Worm (Caenorhabditis elegans) whole organism, L1 larva: ENCODE data around the gene T02C1.1.

ENCODE experiments used
- C04F5.9 ChIP-seq: sonication (generic microtip); optimal IDR thresholded peaks from 2 replicates; lab custom pipeline; 2016; ENCODE audit warnings: missing genetic modification characterization, missing compliant biosample characterization
- F16B12.6 ChIP-seq: fragments of 150-350 bp; optimal IDR thresholded peaks from 2 replicates; lab custom pipeline; 2014; ENCODE audit warnings: missing biosample characterization, missing genetic modification characterization
- Y116A8C.19 ChIP-seq: sonication (generic microtip); optimal IDR thresholded peaks from 2 replicates; lab custom pipeline; 2016; ENCODE audit warnings: missing compliant biosample characterization, missing genetic modification characterization, borderline replicate concordance
- blmp-1 ChIP-seq: fragments of 150-350 bp; optimal IDR thresholded peaks from 2 replicates; lab custom pipeline; 2014; ENCODE audit warnings: missing biosample characterization, missing genetic modification characterization
- ceh-63 ChIP-seq: fragments of 200-800 bp; sonication (Bioruptor generic); optimal IDR thresholded peaks from 2 replicates; lab custom pipeline; 2018; ENCODE audit warnings: mild to moderate bottlenecking, missing genetic modification characterization, missing compliant biosample characterization
- ceh-82 ChIP-seq, 3 experiments: fragments of 150-350 bp in 1 of 3; sonication (generic microtip) in 2 of 3; optimal IDR thresholded peaks; 2 replicates each; lab custom pipeline; 2014 to 2017; ENCODE audit warnings: missing biosample characterization in 3 of 3, missing genetic modification characterization in 3 of 3
- ceh-88 ChIP-seq: fragments of 200-800 bp; sonication (Bioruptor generic); IDR thresholded peaks from 2 replicates; pipeline ENCODE4 v1.3.6; 2022; ENCODE audit warnings: missing genetic modification characterization, missing compliant biosample characterization
- efl-1 ChIP-seq, 4 experiments: fragments of 150-350 bp; optimal IDR thresholded peaks in 3 of 4; peaks in 1 of 4; 1 replicate in 1 of 4; 2 replicates in 3 of 4; lab custom pipeline; 2014; ENCODE audit warnings: missing biosample characterization in 2 of 4, missing genetic modification characterization in 2 of 4, missing genetic modification reagents in 2 of 4
- elt-2 ChIP-seq: sonication (generic microtip); optimal IDR thresholded peaks from 2 replicates; lab custom pipeline; 2016; ENCODE audit warnings: missing genetic modification characterization, mild to moderate bottlenecking, inconsistent platforms, missing compliant biosample characterization, missing genetic modification reagents
- fkh-8 ChIP-seq: sonication (generic microtip); optimal IDR thresholded peaks from 2 replicates; lab custom pipeline; 2016; ENCODE audit warnings: mild to moderate bottlenecking, missing genetic modification characterization, missing compliant biosample characterization
- fos-1 ChIP-seq: fragments of 150-350 bp; optimal IDR thresholded peaks from 2 replicates; lab custom pipeline; 2014; ENCODE audit warnings: missing biosample characterization, missing genetic modification characterization
- isw-1 ChIP-seq: fragments of 200-800 bp; sonication (Bioruptor generic); IDR thresholded peaks from 2 replicates; pipeline ENCODE4 v1.3.6; 2022; ENCODE audit warnings: missing genetic modification characterization, missing compliant biosample characterization
- jun-1 ChIP-seq: fragments of 150-350 bp; optimal IDR thresholded peaks from 2 replicates; lab custom pipeline; 2014; ENCODE audit warnings: missing biosample characterization, missing genetic modification reagents, missing genetic modification characterization
- lin-13 ChIP-seq: fragments of 150-350 bp; optimal IDR thresholded peaks from 2 replicates; lab custom pipeline; 2014; ENCODE audit warnings: missing biosample characterization, missing genetic modification reagents, missing genetic modification characterization
- lin-14 ChIP-seq: fragments of 200-800 bp; sonication (Bioruptor generic); optimal IDR thresholded peaks from 2 replicates; lab custom pipeline; 2018; ENCODE audit warnings: mild to moderate bottlenecking, missing genetic modification characterization, moderate library complexity, missing compliant biosample characterization
- lin-35 ChIP-seq, 2 experiments: fragments of 150-350 bp; optimal IDR thresholded peaks; 2 replicates each; lab custom pipeline; 2014; ENCODE audit warnings: missing biosample characterization in 2 of 2, missing genetic modification characterization in 2 of 2, missing genetic modification reagents in 2 of 2
- lsy-2 ChIP-seq, 2 experiments: fragments of 150-350 bp; optimal IDR thresholded peaks; 2 replicates each; lab custom pipeline; 2014; ENCODE audit warnings: missing biosample characterization in 2 of 2, missing genetic modification characterization in 2 of 2
- mdl-1 ChIP-seq, 2 experiments: fragments of 150-350 bp; optimal IDR thresholded peaks; 2 replicates each; lab custom pipeline; 2014 to 2017; ENCODE audit warnings: missing biosample characterization in 2 of 2, missing genetic modification characterization in 2 of 2, inconsistent platforms in 1 of 2
- mef-2 ChIP-seq: fragments of 150-350 bp; optimal IDR thresholded peaks from 2 replicates; lab custom pipeline; 2014; ENCODE audit warnings: missing biosample characterization, missing genetic modification characterization
- nhr-12 ChIP-seq: sonication (generic microtip); optimal IDR thresholded peaks from 2 replicates; lab custom pipeline; 2017; ENCODE audit warnings: missing biosample characterization, missing genetic modification characterization
- nhr-19 ChIP-seq: fragments of 200-800 bp; sonication (Bioruptor generic); conservative IDR thresholded peaks from 2 replicates; pipeline ENCODE4 v1.3.6; 2022; ENCODE audit warnings: missing genetic modification characterization, missing compliant biosample characterization
- nhr-237 ChIP-seq: fragments of 150-350 bp; optimal IDR thresholded peaks from 2 replicates; lab custom pipeline; 2014; ENCODE audit warnings: missing biosample characterization, missing genetic modification characterization
- nhr-28 ChIP-seq: fragments of 150-350 bp; optimal IDR thresholded peaks from 2 replicates; lab custom pipeline; 2014; ENCODE audit warnings: missing biosample characterization, missing genetic modification characterization
- nhr-71 ChIP-seq: sonication (generic microtip); optimal IDR thresholded peaks from 2 replicates; lab custom pipeline; 2016; ENCODE audit warnings: mild to moderate bottlenecking, missing genetic modification characterization, moderate library complexity, missing compliant biosample characterization
- nhr-84 ChIP-seq: sonication (generic microtip); optimal IDR thresholded peaks from 2 replicates; lab custom pipeline; 2017; ENCODE audit warnings: missing biosample characterization, missing genetic modification characterization
- pax-3 ChIP-seq: fragments of 200-800 bp; sonication (Bioruptor generic); optimal IDR thresholded peaks from 2 replicates; lab custom pipeline; 2018; ENCODE audit warnings: mild to moderate bottlenecking, missing genetic modification characterization, moderate library complexity, missing compliant biosample characterization
- pqm-1 ChIP-seq: sonication (generic microtip); optimal IDR thresholded peaks from 3 replicates; lab custom pipeline; 2017; ENCODE audit warnings: missing biosample characterization, missing genetic modification characterization
- rnt-1 ChIP-seq: sonication (generic microtip); optimal IDR thresholded peaks from 2 replicates; lab custom pipeline; 2016; ENCODE audit warnings: mild to moderate bottlenecking, missing genetic modification characterization, moderate library complexity, missing compliant biosample characterization
- snpc-4 ChIP-seq: fragments of 150-350 bp; optimal IDR thresholded peaks from 2 replicates; lab custom pipeline; 2014; ENCODE audit warnings: missing biosample characterization, missing genetic modification characterization
- snu-23 ChIP-seq: sonication (generic microtip); optimal IDR thresholded peaks from 2 replicates; lab custom pipeline; 2016; ENCODE audit warnings: missing genetic modification characterization, missing compliant biosample characterization
- sup-37 ChIP-seq: fragments of 200-800 bp; sonication (Bioruptor generic); optimal IDR thresholded peaks from 2 replicates; lab custom pipeline; 2018; ENCODE audit warnings: mild to moderate bottlenecking, missing genetic modification characterization, missing compliant biosample characterization
- swsn-7 ChIP-seq: sonication (generic microtip); optimal IDR thresholded peaks from 2 replicates; lab custom pipeline; 2016; ENCODE audit warnings: missing genetic modification characterization, missing compliant biosample characterization
- unc-130 ChIP-seq: fragments of 150-350 bp; optimal IDR thresholded peaks from 2 replicates; lab custom pipeline; 2017; ENCODE audit warnings: missing biosample characterization, missing genetic modification characterization, inconsistent platforms
- unc-30 ChIP-seq: sonication (generic microtip); optimal IDR thresholded peaks from 2 replicates; lab custom pipeline; 2017; ENCODE audit warnings: missing biosample characterization, missing genetic modification characterization
- unc-98 ChIP-seq: fragments of 200-800 bp; sonication (Bioruptor generic); IDR thresholded peaks from 2 replicates; pipeline ENCODE4 v1.3.6; 2022; ENCODE audit warnings: missing genetic modification characterization, missing compliant biosample characterization
- vab-15 ChIP-seq: sonication (generic microtip); optimal IDR thresholded peaks from 2 replicates; lab custom pipeline; 2017; ENCODE audit warnings: missing genotype, mild to moderate bottlenecking, missing genetic modification characterization, missing compliant biosample characterization
- xbp-1 ChIP-seq: sonication (generic microtip); optimal IDR thresholded peaks from 2 replicates; lab custom pipeline; 2016; ENCODE audit warnings: missing genetic modification characterization, missing compliant biosample characterization

Gene T02C1.1

DNA sequence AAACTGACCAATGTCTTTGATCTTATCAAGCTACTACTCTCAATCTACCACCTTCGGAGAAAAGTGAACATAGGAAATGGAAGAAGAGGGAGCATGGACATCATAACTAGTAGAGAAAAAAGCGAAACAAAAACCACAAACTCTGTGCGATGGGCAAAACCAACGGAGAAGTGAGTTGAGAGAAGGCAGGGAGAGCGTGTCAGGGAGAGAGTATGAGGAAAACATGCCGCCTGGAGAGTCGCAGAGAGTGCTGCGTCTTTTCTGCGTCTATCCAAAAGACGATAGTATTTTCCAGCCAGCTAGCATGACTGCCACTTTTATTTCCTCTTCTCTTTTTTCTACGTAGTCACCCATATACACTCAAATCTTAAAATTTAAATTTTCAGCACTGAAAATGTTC, 7.3 kb upstream of the T02C1.1 start, which contains the start of gene saeg-2 (continued):
- TF ChIP-seq mdl-1 (tag; optimal IDR thresholded peaks at IDR 0.05; lab: Kevin White, UChicago), result peak in 1 of 2 experiments; percentile 27
- TF ChIP-seq vab-15 (tag; lab: Kevin White, UChicago), result no peak
- TF ChIP-seq lsy-2 (tag; optimal IDR thresholded peaks at IDR 0.05; lab: Kevin White, UChicago), result peak; percentile 35 to 64
- peak; percentile 76 for TF ChIP-seq lin-14
- peak; percentile 41 for TF ChIP-seq nhr-71 (tag; lab: Kevin White, UChicago)
- TF ChIP-seq swsn-7 (tag; lab: Kevin White, UChicago), result peak; percentile 38
- peak; percentile 47 for TF ChIP-seq blmp-1
- peak; percentile 3 for TF ChIP-seq xbp-1 (tag; lab: Kevin White, UChicago)
- TF ChIP-seq, all 84 proteins: peak for 22

DNA sequence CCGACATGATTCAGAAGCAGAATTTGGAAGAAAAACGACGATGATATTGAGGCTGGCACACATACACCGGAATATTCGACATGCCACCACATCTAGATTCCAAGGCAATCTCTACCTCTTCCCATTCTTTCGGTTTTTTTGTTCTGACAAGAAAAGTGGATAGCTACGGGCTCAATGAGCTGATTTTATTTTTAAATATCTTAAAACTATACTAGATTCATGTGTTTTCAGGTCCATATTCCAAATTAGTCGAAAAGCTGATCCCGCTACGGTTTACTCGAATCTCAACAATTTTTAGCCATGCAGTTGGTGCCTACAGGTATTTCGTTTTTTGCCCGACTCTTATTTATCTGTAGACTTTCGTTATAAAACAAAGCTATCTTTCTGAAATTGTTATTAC, 4.7 kb upstream of the T02C1.1 start, which contains the start of gene dat-1:
Gene dat-1, plus strand, starts transcription at position 301 of the 400 bp plus-strand sequence.
- no peak for TF ChIP-seq elt-2 (tag; lab: Kevin White, UChicago)
- no peak for TF ChIP-seq snpc-4 (tag; lab: Kevin White, UChicago)
- no peak for TF ChIP-seq ceh-63 (GFP tag; lab: Kevin White, UChicago)
- TF ChIP-seq unc-130, result no peak
- TF ChIP-seq fos-1 (tag; lab: Kevin White, UChicago), result no peak
- no peak for TF ChIP-seq nhr-28
- TF ChIP-seq nhr-237 (tag; lab: Kevin White, UChicago), result no peak
- TF ChIP-seq C04F5.9 (tag; lab: Kevin White, UChicago), result no peak
- no peak for TF ChIP-seq unc-98 (GFP tag; lab: Robert Waterston, UW)
- TF ChIP-seq lin-13 (GFP tag; lab: Kevin White, UChicago), result no peak
- no peak for TF ChIP-seq ceh-88 (GFP tag; lab: Robert Waterston, UW)
- no peak for TF ChIP-seq mef-2
- no peak for TF ChIP-seq pqm-1 (tag; lab: Kevin White, UChicago)
- TF ChIP-seq lsy-2 (tag; optimal IDR thresholded peaks at IDR 0.05; lab: Kevin White, UChicago), result no peak
- TF ChIP-seq nhr-19 (GFP tag; lab: Robert Waterston, UW), result no peak
- no peak for TF ChIP-seq blmp-1
- TF ChIP-seq, all 84 proteins: peak for 0

DNA sequence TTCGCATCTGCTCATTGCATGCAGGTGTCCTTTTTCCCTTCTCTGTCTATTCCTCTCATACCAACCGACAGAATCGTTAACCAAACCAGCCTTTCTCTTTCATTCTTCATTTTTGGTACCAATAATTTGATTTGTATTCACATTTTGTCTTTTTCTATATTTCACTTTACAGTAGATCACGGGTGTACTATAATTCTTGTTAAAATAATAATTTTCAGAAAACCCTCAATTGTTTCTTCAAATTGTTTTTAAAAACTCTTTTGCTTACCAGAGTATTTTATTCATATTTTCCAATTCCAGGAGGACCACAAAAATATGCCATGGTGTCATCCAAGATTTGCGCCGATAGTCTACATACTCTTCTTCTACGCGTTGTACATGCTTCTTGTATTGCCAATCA, 3.4 kb downstream of the T02C1.1 start, which contains the start of gene T02C1.2:
Gene T02C1.2, plus strand, starts transcription at position 301 of the 400 bp plus-strand sequence.
- TF ChIP-seq blmp-1, result peak; percentile 20
- TF ChIP-seq nhr-71 (tag; lab: Kevin White, UChicago), result no peak
- TF ChIP-seq nhr-12 (tag; lab: Kevin White, UChicago), result no peak
- TF ChIP-seq unc-30, result no peak

DNA sequence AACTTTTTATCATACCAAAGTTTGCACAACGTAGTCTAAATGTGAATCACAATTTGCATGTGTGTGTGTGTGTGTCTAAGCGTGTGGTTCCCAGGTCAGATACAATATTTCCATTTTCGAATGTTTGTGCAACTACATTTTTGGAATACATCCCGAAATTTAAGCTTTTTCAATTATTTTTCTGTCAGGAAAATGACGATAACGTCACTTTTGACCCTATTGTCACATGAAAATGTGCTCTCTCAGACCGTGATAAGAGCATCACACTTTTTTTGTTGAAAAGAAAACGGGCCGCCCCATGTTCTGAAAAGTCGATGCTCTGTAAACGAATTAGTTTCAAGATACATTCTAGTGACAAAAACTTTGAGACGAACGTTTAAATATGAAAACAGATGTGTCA, 7.7 kb downstream of the T02C1.1 start:
- TF ChIP-seq rnt-1 (tag; lab: Kevin White, UChicago), result no peak
- TF ChIP-seq sup-37, result no peak
- no peak for TF ChIP-seq snu-23 (GFP tag; lab: Kevin White, UChicago)
- TF ChIP-seq elt-2 (tag; lab: Kevin White, UChicago), result peak; percentile 50
- no peak for TF ChIP-seq isw-1 (GFP tag; lab: Robert Waterston, UW)
- TF ChIP-seq pqm-1 (tag; lab: Kevin White, UChicago), result no peak
- no peak for TF ChIP-seq efl-1 (optimal IDR thresholded peaks at IDR 0.05; lab: Kevin White, UChicago)
- TF ChIP-seq efl-1 (GFP tag; optimal IDR thresholded peaks at IDR 0.05 in 1 of 2; lab: Kevin White, UChicago), result no peak
- TF ChIP-seq nhr-84 (tag; lab: Kevin White, UChicago), result no peak
- TF ChIP-seq mdl-1 (tag; optimal IDR thresholded peaks at IDR 0.05; lab: Kevin White, UChicago), result no peak
- TF ChIP-seq Y116A8C.19, result no peak
- TF ChIP-seq jun-1 (tag; lab: Kevin White, UChicago), result no peak
- TF ChIP-seq F16B12.6 (tag; lab: Kevin White, UChicago), result no peak
- no peak for TF ChIP-seq lsy-2 (tag; optimal IDR thresholded peaks at IDR 0.05; lab: Kevin White, UChicago)
- TF ChIP-seq fkh-8, result no peak
- TF ChIP-seq unc-130, result no peak
- no peak for TF ChIP-seq pax-3
- peak in 1 of 2 experiments; percentile 13 for TF ChIP-seq lin-35 (GFP tag; optimal IDR thresholded peaks at IDR 0.05; lab: Kevin White, UChicago)
- TF ChIP-seq ceh-82 (tag; optimal IDR thresholded peaks at IDR 0.05; lab: Kevin White, UChicago), result no peak
